ENCODE assay signal across 1 fruit fly cellular context in the genomic region with DNA sequence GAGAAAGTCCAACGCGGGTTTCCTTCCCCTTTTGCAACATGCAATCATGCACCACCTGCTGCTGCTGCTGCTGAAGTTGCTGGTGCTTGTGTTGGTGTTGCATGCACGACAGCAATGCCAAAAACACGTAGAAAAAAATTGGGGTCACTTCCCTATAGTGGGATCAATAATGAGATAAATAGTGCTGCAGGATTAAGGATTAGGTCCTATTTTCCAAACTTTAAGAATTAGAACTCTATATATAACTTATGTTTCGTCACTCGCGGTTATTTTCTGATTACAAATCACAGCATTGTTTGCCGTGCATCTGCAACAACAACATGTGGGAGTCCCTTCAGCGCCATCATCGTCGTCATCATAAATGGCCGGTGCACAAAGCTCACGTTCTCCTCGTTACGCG.
TF ChIP-seq lines count a peak whose summit lies in the region.

No protein-coding gene starts in this region.

TF ChIP-seq in whole organism, prepupa, 60 proteins besides CTCF, POLR2A, EP300 and RAD21 (continued from another document):
- TF ChIP-seq fd85E (GFP tag; optimal IDR thresholded peaks at IDR 0.05; lab: Kevin White, UChicago) (no peak), lz (GFP tag; optimal IDR thresholded peaks at IDR 0.05; lab: Kevin White, UChicago) (peak; percentile 32), net (GFP tag; optimal IDR thresholded peaks at IDR 0.05; lab: Kevin White, UChicago) (no peak), vri (GFP tag; optimal IDR thresholded peaks at IDR 0.05; lab: Kevin White, UChicago) (no peak), Met (GFP tag; optimal IDR thresholded peaks at IDR 0.05; lab: Kevin White, UChicago) (peak; percentile 42), CG10631 (GFP tag; optimal IDR thresholded peaks at IDR 0.05; lab: Kevin White, UChicago) (peak; percentile 55), CG11294 (GFP tag; IDR thresholded peaks at IDR 0.05; lab: Robert Waterston, UW) (no peak), CG8119 (GFP tag; IDR thresholded peaks at IDR 0.05; lab: Robert Waterston, UW) (peak; percentile 79), Ets21C (GFP tag; optimal IDR thresholded peaks at IDR 0.05; lab: Kevin White, UChicago) (no peak), Hr38 (GFP tag; optimal IDR thresholded peaks at IDR 0.05; lab: Kevin White, UChicago) (no peak), CG10669 (GFP tag; optimal IDR thresholded peaks at IDR 0.05; lab: Kevin White, UChicago) (peak; percentile 44), Gug (GFP tag; IDR thresholded peaks at IDR 0.05; lab: Robert Waterston, UW) (peak; percentile 44; the same call in 1 of the 2 replicates), cyc (GFP tag; optimal IDR thresholded peaks at IDR 0.05; lab: Kevin White, UChicago) (peak; percentile 0), OdsH (GFP tag; optimal IDR thresholded peaks at IDR 0.05; lab: Kevin White, UChicago) (peak; percentile 61), Eip93F (GFP tag; optimal IDR thresholded peaks at IDR 0.05; lab: Kevin White, UChicago) (no peak), CG7368 (GFP tag; optimal IDR thresholded peaks at IDR 0.05; lab: Kevin White, UChicago) (peak; percentile 45), CG8319 (GFP tag; optimal IDR thresholded peaks at IDR 0.05; lab: Kevin White, UChicago) (peak; percentile 14), CG32006 (GFP tag; optimal IDR thresholded peaks at IDR 0.05; lab: Kevin White, UChicago) (peak; percentile 79), Hr4 (GFP tag; optimal IDR thresholded peaks at IDR 0.05; lab: Kevin White, UChicago) (peak; percentile 70), Lpt (GFP tag; optimal IDR thresholded peaks at IDR 0.05; lab: Kevin White, UChicago) (peak; percentile 40), Blimp-1 (GFP tag; optimal IDR thresholded peaks at IDR 0.05; lab: Kevin White, UChicago) (no peak), fd59A (GFP tag; optimal IDR thresholded peaks at IDR 0.05; lab: Kevin White, UChicago) (peak; percentile 26), CG15336 (GFP tag; IDR thresholded peaks at IDR 0.05; lab: Robert Waterston, UW) (peak; percentile 71), Smox (GFP tag; optimal IDR thresholded peaks at IDR 0.05; lab: Kevin White, UChicago) (peak; percentile 8), CG6808 (GFP tag; optimal IDR thresholded peaks at IDR 0.05; lab: Kevin White, UChicago) (peak; percentile 27), Sox102F (GFP tag; optimal IDR thresholded peaks at IDR 0.05; lab: Kevin White, UChicago) (no peak), CG31627 (GFP tag; optimal IDR thresholded peaks at IDR 0.05; lab: Kevin White, UChicago) (no peak), eg (GFP tag; IDR thresholded peaks at IDR 0.05; lab: Robert Waterston, UW) (peak; percentile 67; the same call in 2 of the 3 replicates), esn (GFP tag; optimal IDR thresholded peaks at IDR 0.05; lab: Kevin White, UChicago) (peak; percentile 27), dsx (GFP tag; optimal IDR thresholded peaks at IDR 0.05; lab: Kevin White, UChicago; ENCODE audit: poor library complexity, severe bottlenecking) (peak; percentile 41), pdm3 (GFP tag; optimal IDR thresholded peaks at IDR 0.05; lab: Kevin White, UChicago) (peak; percentile 66), CG6163 (GFP tag; IDR thresholded peaks at IDR 0.05; lab: Robert Waterston, UW) (peak; percentile 80), dac (GFP tag; optimal IDR thresholded peaks at IDR 0.05; lab: Kevin White, UChicago) (peak; percentile 34)
